Worm (Caenorhabditis elegans) whole organism, L1 larva: ENCODE data around the gene nrde-4.

ENCODE experiments used
- C16A3.4 ChIP-seq: fragments of 150-350 bp; optimal IDR thresholded peaks from 2 replicates; lab custom pipeline; 2014; ENCODE audit warnings: missing biosample characterization, missing genetic modification characterization
- C34B4.2 ChIP-seq: sonication (generic microtip); optimal IDR thresholded peaks from 2 replicates; lab custom pipeline; 2017; ENCODE audit warnings: mild to moderate bottlenecking, missing genetic modification characterization, missing compliant biosample characterization
- F16B12.6 ChIP-seq: fragments of 150-350 bp; optimal IDR thresholded peaks from 2 replicates; lab custom pipeline; 2014; ENCODE audit warnings: missing biosample characterization, missing genetic modification characterization
- Y116A8C.19 ChIP-seq: sonication (generic microtip); optimal IDR thresholded peaks from 2 replicates; lab custom pipeline; 2016; ENCODE audit warnings: missing compliant biosample characterization, missing genetic modification characterization, borderline replicate concordance
- aha-1 ChIP-seq: fragments of 150-350 bp; optimal IDR thresholded peaks from 2 replicates; lab custom pipeline; 2014; ENCODE audit warnings: missing biosample characterization, missing genetic modification characterization
- aly-2 ChIP-seq: fragments of 150-350 bp; optimal IDR thresholded peaks from 2 replicates; lab custom pipeline; 2014; ENCODE audit warnings: missing biosample characterization, missing genetic modification characterization
- ama-1 ChIP-seq: fragments of 150-350 bp; optimal IDR thresholded peaks from 2 replicates; lab custom pipeline; 2014
- blmp-1 ChIP-seq: fragments of 150-350 bp; optimal IDR thresholded peaks from 2 replicates; lab custom pipeline; 2014; ENCODE audit warnings: missing biosample characterization, missing genetic modification characterization
- ceh-8 ChIP-seq: fragments of 200-800 bp; sonication (Bioruptor generic); optimal IDR thresholded peaks from 2 replicates; lab custom pipeline; 2018; ENCODE audit warnings: mild to moderate bottlenecking, missing genetic modification characterization, moderate library complexity, missing compliant biosample characterization
- ceh-82 ChIP-seq, 3 experiments: fragments of 150-350 bp in 1 of 3; sonication (generic microtip) in 2 of 3; optimal IDR thresholded peaks; 2 replicates each; lab custom pipeline; 2014 to 2017; ENCODE audit warnings: missing biosample characterization in 3 of 3, missing genetic modification characterization in 3 of 3
- ceh-88 ChIP-seq: fragments of 200-800 bp; sonication (Bioruptor generic); IDR thresholded peaks from 2 replicates; pipeline ENCODE4 v1.3.6; 2022; ENCODE audit warnings: missing genetic modification characterization, missing compliant biosample characterization
- ces-1 ChIP-seq: fragments of 150-350 bp; optimal IDR thresholded peaks from 2 replicates; lab custom pipeline; 2014; ENCODE audit warnings: missing biosample characterization, missing genetic modification reagents, missing genetic modification characterization
- dpl-1 ChIP-seq, 3 experiments: fragments of 150-350 bp in 2 of 3; sonication (generic microtip) in 1 of 3; optimal IDR thresholded peaks; 2 replicates each; lab custom pipeline; 2014 to 2017; ENCODE audit warnings: missing biosample characterization in 3 of 3, missing genetic modification characterization in 3 of 3, missing genetic modification reagents in 3 of 3
- efl-1 ChIP-seq, 4 experiments: fragments of 150-350 bp; optimal IDR thresholded peaks in 3 of 4; peaks in 1 of 4; 1 replicate in 1 of 4; 2 replicates in 3 of 4; lab custom pipeline; 2014; ENCODE audit warnings: missing biosample characterization in 2 of 4, missing genetic modification characterization in 2 of 4, missing genetic modification reagents in 2 of 4
- egl-27 ChIP-seq, 2 experiments: fragments of 150-350 bp in 1 of 2; sonication (generic microtip); optimal IDR thresholded peaks; 3 replicates each; lab custom pipeline; 2017 to 2018; ENCODE audit warnings: missing biosample characterization in 2 of 2, missing genetic modification characterization in 2 of 2, missing genetic modification reagents in 2 of 2
- elt-2 ChIP-seq: sonication (generic microtip); optimal IDR thresholded peaks from 2 replicates; lab custom pipeline; 2016; ENCODE audit warnings: missing genetic modification characterization, mild to moderate bottlenecking, inconsistent platforms, missing compliant biosample characterization, missing genetic modification reagents
- ets-5 ChIP-seq: fragments of 200-800 bp; sonication (Bioruptor generic); IDR thresholded peaks from 2 replicates; pipeline ENCODE4 v1.3.6; 2022; ENCODE audit warnings: missing genetic modification characterization, missing compliant biosample characterization
- fkh-10 ChIP-seq: sonication (generic microtip); optimal IDR thresholded peaks from 2 replicates; lab custom pipeline; 2017; ENCODE audit warnings: missing biosample characterization, missing genetic modification reagents, missing genetic modification characterization
- fkh-4 ChIP-seq: sonication (generic microtip); optimal IDR thresholded peaks from 2 replicates; lab custom pipeline; 2016; ENCODE audit warnings: missing compliant biosample characterization, missing genetic modification characterization, borderline replicate concordance
- fkh-8 ChIP-seq: sonication (generic microtip); optimal IDR thresholded peaks from 2 replicates; lab custom pipeline; 2016; ENCODE audit warnings: mild to moderate bottlenecking, missing genetic modification characterization, missing compliant biosample characterization
- fos-1 ChIP-seq: fragments of 150-350 bp; optimal IDR thresholded peaks from 2 replicates; lab custom pipeline; 2014; ENCODE audit warnings: missing biosample characterization, missing genetic modification characterization
- grh-1 ChIP-seq: fragments of 200-800 bp; sonication (Bioruptor generic); IDR thresholded peaks from 2 replicates; pipeline ENCODE4 v1.3.6; 2022; ENCODE audit warnings: missing genetic modification reagents, missing genetic modification characterization, missing compliant biosample characterization
- hpl-2 ChIP-seq: fragments of 150-350 bp; optimal IDR thresholded peaks from 2 replicates; lab custom pipeline; 2014; ENCODE audit warnings: missing biosample characterization, missing genetic modification reagents, missing genetic modification characterization
- irx-1 ChIP-seq: sonication (generic microtip); optimal IDR thresholded peaks from 2 replicates; lab custom pipeline; 2016; ENCODE audit warnings: missing genetic modification characterization, missing compliant biosample characterization
- jun-1 ChIP-seq: fragments of 150-350 bp; optimal IDR thresholded peaks from 2 replicates; lab custom pipeline; 2014; ENCODE audit warnings: missing biosample characterization, missing genetic modification reagents, missing genetic modification characterization
- lin-14 ChIP-seq: fragments of 200-800 bp; sonication (Bioruptor generic); optimal IDR thresholded peaks from 2 replicates; lab custom pipeline; 2018; ENCODE audit warnings: mild to moderate bottlenecking, missing genetic modification characterization, moderate library complexity, missing compliant biosample characterization
- lin-15B ChIP-seq: fragments of 150-350 bp; sonication (generic microtip); optimal IDR thresholded peaks from 3 replicates; lab custom pipeline; 2014; ENCODE audit warnings: missing biosample characterization, missing genetic modification characterization
- lir-3 ChIP-seq: sonication (generic microtip); optimal IDR thresholded peaks from 2 replicates; lab custom pipeline; 2016; ENCODE audit warnings: mild to moderate bottlenecking, missing genetic modification characterization, moderate library complexity, missing compliant biosample characterization; ENCODE audit not compliant: poor library complexity
- mab-9 ChIP-seq: fragments of 200-800 bp; sonication (Bioruptor generic); IDR thresholded peaks from 2 replicates; pipeline ENCODE4 v1.3.6; 2022; ENCODE audit warnings: missing genetic modification reagents, missing genetic modification characterization, missing compliant biosample characterization
- mdl-1 ChIP-seq, 2 experiments: fragments of 150-350 bp; optimal IDR thresholded peaks; 2 replicates each; lab custom pipeline; 2014 to 2017; ENCODE audit warnings: missing biosample characterization in 2 of 2, missing genetic modification characterization in 2 of 2, inconsistent platforms in 1 of 2
- mep-1 ChIP-seq: fragments of 150-350 bp; optimal IDR thresholded peaks from 2 replicates; lab custom pipeline; 2014; ENCODE audit warnings: missing biosample characterization, missing genetic modification characterization
- nhr-12 ChIP-seq: sonication (generic microtip); optimal IDR thresholded peaks from 2 replicates; lab custom pipeline; 2017; ENCODE audit warnings: missing biosample characterization, missing genetic modification characterization
- nhr-19 ChIP-seq: fragments of 200-800 bp; sonication (Bioruptor generic); conservative IDR thresholded peaks from 2 replicates; pipeline ENCODE4 v1.3.6; 2022; ENCODE audit warnings: missing genetic modification characterization, missing compliant biosample characterization
- nhr-20 ChIP-seq: sonication (generic microtip); optimal IDR thresholded peaks from 2 replicates; lab custom pipeline; 2016; ENCODE audit warnings: mild to moderate bottlenecking, missing genetic modification characterization, missing compliant biosample characterization
- nhr-28 ChIP-seq: fragments of 150-350 bp; optimal IDR thresholded peaks from 2 replicates; lab custom pipeline; 2014; ENCODE audit warnings: missing biosample characterization, missing genetic modification characterization
- nhr-84 ChIP-seq: sonication (generic microtip); optimal IDR thresholded peaks from 2 replicates; lab custom pipeline; 2017; ENCODE audit warnings: missing biosample characterization, missing genetic modification characterization
- nhr-85 ChIP-seq: sonication (generic microtip); peaks from one replicate; lab custom pipeline; 2016; ENCODE audit warnings: missing genetic modification characterization, inconsistent platforms, missing compliant biosample characterization
- pag-3 ChIP-seq: sonication (generic microtip); optimal IDR thresholded peaks from 2 replicates; lab custom pipeline; 2017; ENCODE audit warnings: missing genetic modification characterization, mild to moderate bottlenecking, missing compliant biosample characterization, antibody characterized with exemption, borderline replicate concordance; ENCODE audit not compliant: insufficient read depth
- pqm-1 ChIP-seq: sonication (generic microtip); optimal IDR thresholded peaks from 3 replicates; lab custom pipeline; 2017; ENCODE audit warnings: missing biosample characterization, missing genetic modification characterization
- rnt-1 ChIP-seq: sonication (generic microtip); optimal IDR thresholded peaks from 2 replicates; lab custom pipeline; 2016; ENCODE audit warnings: mild to moderate bottlenecking, missing genetic modification characterization, moderate library complexity, missing compliant biosample characterization
- snu-23 ChIP-seq: sonication (generic microtip); optimal IDR thresholded peaks from 2 replicates; lab custom pipeline; 2016; ENCODE audit warnings: missing genetic modification characterization, missing compliant biosample characterization
- sptf-1 ChIP-seq: fragments of 150-350 bp; optimal IDR thresholded peaks from 2 replicates; lab custom pipeline; 2014; ENCODE audit warnings: missing biosample characterization, missing genetic modification characterization
- sup-37 ChIP-seq: fragments of 200-800 bp; sonication (Bioruptor generic); optimal IDR thresholded peaks from 2 replicates; lab custom pipeline; 2018; ENCODE audit warnings: mild to moderate bottlenecking, missing genetic modification characterization, missing compliant biosample characterization
- swsn-7 ChIP-seq: sonication (generic microtip); optimal IDR thresholded peaks from 2 replicates; lab custom pipeline; 2016; ENCODE audit warnings: missing genetic modification characterization, missing compliant biosample characterization
- tbx-2 ChIP-seq: sonication (generic microtip); optimal IDR thresholded peaks from 2 replicates; lab custom pipeline; 2016; ENCODE audit warnings: missing genetic modification characterization, missing compliant biosample characterization
- unc-130 ChIP-seq: fragments of 150-350 bp; optimal IDR thresholded peaks from 2 replicates; lab custom pipeline; 2017; ENCODE audit warnings: missing biosample characterization, missing genetic modification characterization, inconsistent platforms
- unc-62 ChIP-seq: fragments of 150-350 bp; optimal IDR thresholded peaks from 2 replicates; lab custom pipeline; 2014; ENCODE audit warnings: missing biosample characterization, missing genetic modification reagents, missing genetic modification characterization
- vab-15 ChIP-seq: sonication (generic microtip); optimal IDR thresholded peaks from 2 replicates; lab custom pipeline; 2017; ENCODE audit warnings: missing genotype, mild to moderate bottlenecking, missing genetic modification characterization, missing compliant biosample characterization
- xbp-1 ChIP-seq: sonication (generic microtip); optimal IDR thresholded peaks from 2 replicates; lab custom pipeline; 2016; ENCODE audit warnings: missing genetic modification characterization, missing compliant biosample characterization
- zag-1 ChIP-seq: fragments of 150-350 bp; optimal IDR thresholded peaks from 2 replicates; lab custom pipeline; 2014; ENCODE audit warnings: missing biosample characterization, missing genetic modification characterization
- ztf-11 ChIP-seq, 2 experiments: sonication (generic microtip); optimal IDR thresholded peaks; 2 replicates each; lab custom pipeline; 2016 to 2017; ENCODE audit warnings: missing genetic modification characterization in 2 of 2, missing biosample characterization in 1 of 2, missing compliant biosample characterization in 1 of 2

nrde-4 gene

DNA sequence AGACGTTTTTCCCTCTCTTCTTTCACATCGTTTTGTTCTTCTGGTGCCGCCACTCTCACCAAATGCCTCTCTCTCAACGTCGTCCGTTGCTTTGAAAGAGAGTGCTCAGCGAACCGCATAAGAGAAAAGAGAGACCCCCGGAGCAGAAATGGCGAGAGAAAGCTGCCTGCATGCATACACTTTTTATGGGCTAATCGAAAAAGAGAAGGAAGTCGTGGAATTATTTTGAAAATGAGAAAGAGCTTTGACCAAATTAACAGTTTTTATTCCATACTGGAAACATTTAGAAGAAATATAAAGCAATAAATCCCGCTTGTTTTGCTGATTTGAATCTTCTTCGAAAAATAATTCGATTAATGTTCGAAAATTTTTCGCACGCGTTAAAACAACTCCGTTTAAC is 33.6 kb downstream of the nrde-4 start:
- TF ChIP-seq ceh-82 (tag; optimal IDR thresholded peaks at IDR 0.05; lab: Kevin White, UChicago) (peak in 1 of 3 experiments; percentile 1), efl-1 (optimal IDR thresholded peaks at IDR 0.05; lab: Kevin White, UChicago) (no peak), efl-1 (GFP tag; optimal IDR thresholded peaks at IDR 0.05 in 1 of 2; lab: Kevin White, UChicago) (peak in 1 of 2 experiments; percentile 76), pqm-1 (tag; lab: Kevin White, UChicago) (no peak), fos-1 (tag; lab: Kevin White, UChicago) (no peak), sup-37 (GFP tag; lab: Kevin White, UChicago) (no peak), grh-1 (GFP tag; lab: Robert Waterston, UW) (no peak), nhr-84 (tag; lab: Kevin White, UChicago) (no peak), Y116A8C.19 (no peak), ceh-8 (GFP tag; lab: Kevin White, UChicago) (no peak), pag-3 (tag; lab: Kevin White, UChicago) (no peak), ces-1 (GFP tag; lab: Kevin White, UChicago) (no peak), lin-14 (GFP tag; lab: Kevin White, UChicago) (peak; percentile 54), nhr-85 (tag; lab: Kevin White, UChicago) (no peak)

DNA sequence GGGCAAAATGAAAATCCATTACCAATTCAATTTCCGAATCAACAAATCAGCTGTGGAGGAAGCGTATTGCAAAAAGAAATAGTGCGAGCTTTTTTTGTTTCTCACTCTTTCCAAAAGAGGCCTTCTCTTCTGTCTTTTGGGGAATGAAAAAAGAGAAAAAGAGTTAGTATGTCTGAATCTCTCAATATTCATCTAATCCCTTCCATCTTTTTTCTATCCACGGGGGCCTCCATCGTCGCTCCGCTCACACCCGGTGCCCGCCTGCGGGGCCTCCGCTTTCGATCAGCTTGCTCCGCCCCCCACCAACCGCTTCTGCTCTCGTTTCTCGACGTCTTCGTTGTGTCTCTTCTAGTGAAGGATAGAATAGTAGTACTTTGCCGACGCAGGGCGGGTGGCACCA is 34.8 kb downstream of the nrde-4 start:
- TF ChIP-seq rnt-1 (tag; lab: Kevin White, UChicago) (no peak), mdl-1 (tag; optimal IDR thresholded peaks at IDR 0.05; lab: Kevin White, UChicago) (no peak), ama-1 (no peak), nhr-20 (no peak), lir-3 (no peak), fos-1 (tag; lab: Kevin White, UChicago) (no peak), C34B4.2 (tag; lab: Kevin White, UChicago) (no peak), jun-1 (no peak), irx-1 (tag; lab: Kevin White, UChicago) (no peak), swsn-7 (tag; lab: Kevin White, UChicago) (peak; percentile 47), nhr-84 (tag; lab: Kevin White, UChicago) (no peak), snu-23 (peak; percentile 34), fkh-8 (tag; lab: Kevin White, UChicago) (peak; percentile 66), ztf-11 (tag; optimal IDR thresholded peaks at IDR 0.05; lab: Kevin White, UChicago) (no peak), nhr-12 (tag; lab: Kevin White, UChicago) (no peak), tbx-2 (tag; lab: Kevin White, UChicago) (peak; percentile 20), unc-130 (no peak), C16A3.4 (tag; lab: Kevin White, UChicago) (no peak), nhr-85 (tag; lab: Kevin White, UChicago) (no peak), ets-5 (no peak), zag-1 (tag; lab: Kevin White, UChicago) (peak; percentile 49), dpl-1 (GFP tag; optimal IDR thresholded peaks at IDR 0.05; lab: Kevin White, UChicago) (no peak), ceh-88 (no peak), egl-27 (tag; optimal IDR thresholded peaks at IDR 0.05; lab: Kevin White, UChicago) (no peak), lin-15B (tag; lab: Kevin White, UChicago) (no peak), sptf-1 (no peak), nhr-28 (tag; lab: Kevin White, UChicago) (no peak), fkh-4 (tag; lab: Kevin White, UChicago) (no peak), vab-15 (tag; lab: Kevin White, UChicago) (no peak), elt-2 (no peak), mep-1 (tag; lab: Kevin White, UChicago) (no peak), hpl-2 (GFP tag; lab: Kevin White, UChicago) (no peak), F16B12.6 (no peak), aly-2 (tag; lab: Kevin White, UChicago) (no peak), aha-1 (tag; lab: Kevin White, UChicago) (no peak), fkh-10 (GFP tag; lab: Kevin White, UChicago) (peak; percentile 31), ceh-8 (GFP tag; lab: Kevin White, UChicago) (no peak), xbp-1 (tag; lab: Kevin White, UChicago) (peak; percentile 26), unc-62 (no peak), sup-37 (GFP tag; lab: Kevin White, UChicago) (no peak), mab-9 (GFP tag; lab: Robert Waterston, UW) (no peak), nhr-19 (GFP tag; lab: Robert Waterston, UW) (no peak), blmp-1 (no peak), ceh-82 (tag; optimal IDR thresholded peaks at IDR 0.05; lab: Kevin White, UChicago) (peak in 2 of 3 experiments; percentile 46 to 54)
